Worm (Caenorhabditis elegans) whole organism, L3 larva: Measurements from ENCODE around the gene pho-14.

Experiments used
- R02D3.7 ChIP-seq: fragments of 150-350 bp; optimal IDR thresholded peaks from 2 replicates; lab custom pipeline; 2014; ENCODE audit warnings: missing biosample characterization, missing genetic modification characterization
- ZK546.5 ChIP-seq: sonication (generic microtip); optimal IDR thresholded peaks from 2 replicates; lab custom pipeline; 2017; ENCODE audit warnings: missing biosample characterization, missing genetic modification characterization
- aly-2 ChIP-seq: fragments of 150-350 bp; optimal IDR thresholded peaks from 2 replicates; lab custom pipeline; 2014; ENCODE audit warnings: missing biosample characterization, missing genetic modification characterization
- ama-1 ChIP-seq: fragments of 150-350 bp; optimal IDR thresholded peaks from 2 replicates; lab custom pipeline; 2018
- ceh-28 ChIP-seq: fragments of 150-350 bp; optimal IDR thresholded peaks from 2 replicates; lab custom pipeline; 2014; ENCODE audit warnings: missing biosample characterization, missing genetic modification reagents, missing genetic modification characterization
- ceh-82 ChIP-seq: fragments of 150-350 bp; optimal IDR thresholded peaks from 2 replicates; lab custom pipeline; 2014; ENCODE audit warnings: missing biosample characterization, missing genetic modification characterization
- daf-12 ChIP-seq: fragments of 150-350 bp; optimal IDR thresholded peaks from 2 replicates; lab custom pipeline; 2014; ENCODE audit warnings: missing biosample characterization, missing genetic modification reagents, missing genetic modification characterization
- egl-27 ChIP-seq: sonication (generic microtip); optimal IDR thresholded peaks from 4 replicates; lab custom pipeline; 2017; ENCODE audit warnings: missing biosample characterization, missing genetic modification reagents, missing genetic modification characterization
- elt-1 ChIP-seq: fragments of 150-350 bp; optimal IDR thresholded peaks from 2 replicates; lab custom pipeline; 2014; ENCODE audit warnings: missing biosample characterization, missing genetic modification characterization
- elt-2 ChIP-seq: sonication (generic microtip); optimal IDR thresholded peaks from 2 replicates; lab custom pipeline; 2016; ENCODE audit warnings: missing genetic modification reagents, mild to moderate bottlenecking, missing genetic modification characterization, missing compliant biosample characterization
- elt-3 ChIP-seq, 3 experiments: fragments of 150-350 bp in 1 of 3; sonication (generic microtip) in 2 of 3; optimal IDR thresholded peaks; 2 replicates in 2 of 3; 4 replicates in 1 of 3; lab custom pipeline; 2014 to 2017; ENCODE audit warnings: missing biosample characterization in 3 of 3, missing genetic modification characterization in 3 of 3
- eor-1 ChIP-seq, 2 experiments: fragments of 150-350 bp; optimal IDR thresholded peaks; 2 replicates each; lab custom pipeline; 2014 to 2018; ENCODE audit warnings: missing biosample characterization in 2 of 2, missing genetic modification characterization in 2 of 2
- fkh-10 ChIP-seq: sonication (generic microtip); optimal IDR thresholded peaks from 2 replicates; lab custom pipeline; 2017; ENCODE audit warnings: missing biosample characterization, missing genetic modification reagents, missing genetic modification characterization
- fkh-2 ChIP-seq: fragments of 150-350 bp; optimal IDR thresholded peaks from 2 replicates; lab custom pipeline; 2014; ENCODE audit warnings: missing biosample characterization, missing genetic modification reagents, missing genetic modification characterization
- fos-1 ChIP-seq: fragments of 150-350 bp; optimal IDR thresholded peaks from 2 replicates; lab custom pipeline; 2014; ENCODE audit warnings: missing biosample characterization, missing genetic modification characterization
- hmg-11 ChIP-seq: sonication (generic microtip); optimal IDR thresholded peaks from 2 replicates; lab custom pipeline; 2016; ENCODE audit warnings: missing genetic modification characterization, missing compliant biosample characterization
- jun-1 ChIP-seq: fragments of 150-350 bp; optimal IDR thresholded peaks from 2 replicates; lab custom pipeline; 2014; ENCODE audit warnings: missing biosample characterization, missing genetic modification reagents, missing genetic modification characterization
- lin-15B ChIP-seq: fragments of 150-350 bp; optimal IDR thresholded peaks from 2 replicates; lab custom pipeline; 2014; ENCODE audit warnings: missing biosample characterization, missing genetic modification characterization
- lin-39 ChIP-seq: fragments of 150-350 bp; optimal IDR thresholded peaks from 2 replicates; lab custom pipeline; 2018; ENCODE audit warnings: missing biosample characterization, missing genetic modification reagents, missing genetic modification characterization
- lsy-12 ChIP-seq: sonication (generic microtip); optimal IDR thresholded peaks from 2 replicates; lab custom pipeline; 2016; ENCODE audit warnings: mild to moderate bottlenecking, missing genetic modification characterization, missing compliant biosample characterization
- mml-1 ChIP-seq: fragments of 150-350 bp; sonication (generic microtip); optimal IDR thresholded peaks from 3 replicates; lab custom pipeline; 2014; ENCODE audit warnings: missing biosample characterization, missing genetic modification characterization
- nfya-1 ChIP-seq: sonication (generic microtip); optimal IDR thresholded peaks from 2 replicates; lab custom pipeline; 2017; ENCODE audit warnings: missing genetic modification characterization, mild to moderate bottlenecking, missing compliant biosample characterization, antibody characterized with exemption, moderate library complexity; ENCODE audit not compliant: insufficient read depth
- nhr-11 ChIP-seq: fragments of 150-350 bp; optimal IDR thresholded peaks from 2 replicates; lab custom pipeline; 2014; ENCODE audit warnings: missing biosample characterization, missing genetic modification characterization
- nhr-12 ChIP-seq: fragments of 150-350 bp; optimal IDR thresholded peaks from 2 replicates; lab custom pipeline; 2014; ENCODE audit warnings: missing biosample characterization, missing genetic modification characterization
- nhr-23 ChIP-seq: fragments of 150-350 bp; optimal IDR thresholded peaks from 2 replicates; lab custom pipeline; 2014; ENCODE audit warnings: missing biosample characterization, missing genetic modification reagents, missing genetic modification characterization
- nhr-237 ChIP-seq: fragments of 150-350 bp; optimal IDR thresholded peaks from 2 replicates; lab custom pipeline; 2014; ENCODE audit warnings: missing biosample characterization, missing genetic modification characterization
- nhr-25 ChIP-seq: sonication (generic microtip); optimal IDR thresholded peaks from 2 replicates; lab custom pipeline; 2017; ENCODE audit warnings: missing biosample characterization, missing genetic modification characterization
- nhr-28 ChIP-seq: fragments of 150-350 bp; optimal IDR thresholded peaks from 2 replicates; lab custom pipeline; 2014; ENCODE audit warnings: missing biosample characterization, missing genetic modification characterization
- nhr-43 ChIP-seq: sonication (generic microtip); optimal IDR thresholded peaks from 2 replicates; lab custom pipeline; 2016; ENCODE audit warnings: mild to moderate bottlenecking, missing genetic modification characterization, missing compliant biosample characterization; ENCODE audit not compliant: poor library complexity, severe bottlenecking
- nhr-67 ChIP-seq: fragments of 150-350 bp; optimal IDR thresholded peaks from 2 replicates; lab custom pipeline; 2014; ENCODE audit warnings: missing biosample characterization, missing genetic modification characterization
- nhr-76 ChIP-seq: fragments of 150-350 bp; sonication (generic microtip); optimal IDR thresholded peaks from 5 replicates; lab custom pipeline; 2014; ENCODE audit warnings: missing biosample characterization, missing genetic modification characterization
- nhr-77 ChIP-seq: fragments of 150-350 bp; optimal IDR thresholded peaks from 2 replicates; lab custom pipeline; 2014; ENCODE audit warnings: missing biosample characterization, missing genetic modification characterization
- pha-4 ChIP-seq: fragments of 150-350 bp; optimal IDR thresholded peaks from 2 replicates; lab custom pipeline; 2014; ENCODE audit warnings: missing biosample characterization, missing genetic modification reagents, missing genetic modification characterization
- pqm-1 ChIP-seq: fragments of 150-350 bp; optimal IDR thresholded peaks from 2 replicates; lab custom pipeline; 2017; ENCODE audit warnings: missing biosample characterization, missing genetic modification characterization, inconsistent platforms
- snpc-4 ChIP-seq: fragments of 150-350 bp; optimal IDR thresholded peaks from 2 replicates; lab custom pipeline; 2014; ENCODE audit warnings: missing biosample characterization, missing genetic modification characterization
- tbx-2 ChIP-seq: sonication (generic microtip); optimal IDR thresholded peaks from 2 replicates; lab custom pipeline; 2016; ENCODE audit warnings: mild to moderate bottlenecking, missing genetic modification characterization, missing compliant biosample characterization
- unc-39 ChIP-seq: sonication (generic microtip); optimal IDR thresholded peaks from 4 replicates; lab custom pipeline; 2017; ENCODE audit warnings: missing biosample characterization, missing genetic modification characterization
- unc-62 ChIP-seq: fragments of 150-350 bp; sonication (generic microtip); optimal IDR thresholded peaks from 4 replicates; lab custom pipeline; 2014; ENCODE audit warnings: missing biosample characterization, missing genetic modification reagents, missing genetic modification characterization
- zag-1 ChIP-seq: fragments of 150-350 bp; optimal IDR thresholded peaks from 2 replicates; lab custom pipeline; 2014; ENCODE audit warnings: missing biosample characterization, missing genetic modification characterization
- ztf-11 ChIP-seq: fragments of 150-350 bp; optimal IDR thresholded peaks from 2 replicates; lab custom pipeline; 2014; ENCODE audit warnings: missing biosample characterization, missing genetic modification characterization
- ztf-4 ChIP-seq: fragments of 150-350 bp; optimal IDR thresholded peaks from 2 replicates; lab custom pipeline; 2014; ENCODE audit warnings: missing biosample characterization, missing genetic modification characterization

Gene pho-14

DNA sequence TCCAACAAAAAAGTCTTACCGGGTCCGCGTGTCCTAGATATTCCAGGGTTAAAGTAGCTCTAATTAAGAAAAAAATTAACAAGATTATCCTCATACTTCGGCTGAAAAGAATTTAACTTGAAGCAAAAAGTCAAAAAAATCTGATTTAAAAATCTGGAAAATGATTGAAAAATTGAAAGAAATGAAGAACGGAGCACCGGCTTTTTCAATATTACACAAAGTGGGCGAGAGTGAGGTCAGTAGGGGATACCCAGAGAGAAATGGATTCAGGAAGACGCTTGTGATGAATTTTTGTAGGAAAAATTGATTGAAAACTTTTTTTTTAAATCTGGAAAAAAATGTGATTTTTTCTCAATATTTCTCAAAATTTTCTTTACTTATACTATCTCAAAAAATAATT is at the start of gene pho-14:
TSS of gene pho-14 (minus strand) at position 101 of the 400 bp plus-strand sequence.
- TF ChIP-seq ceh-82 (tag; lab: Kevin White, UChicago) (no peak), lin-15B (no peak), egl-27 (tag; lab: Kevin White, UChicago) (no peak), mml-1 (tag; lab: Kevin White, UChicago) (no peak), pqm-1 (tag; lab: Kevin White, UChicago) (no peak), jun-1 (tag; lab: Kevin White, UChicago) (no peak), hmg-11 (tag; lab: Kevin White, UChicago) (no peak), daf-12 (no peak), nhr-12 (tag; lab: Kevin White, UChicago) (no peak), ceh-28 (tag; lab: Kevin White, UChicago) (no peak), lsy-12 (tag; lab: Kevin White, UChicago) (no peak), nhr-76 (no peak), pha-4 (tag; lab: Kevin White, UChicago) (no peak), snpc-4 (tag; lab: Kevin White, UChicago) (no peak), fkh-2 (tag; lab: Kevin White, UChicago) (no peak), lin-39 (no peak), ama-1 (lab: Kevin White, UChicago) (no peak), zag-1 (tag; lab: Kevin White, UChicago) (no peak), unc-39 (tag; lab: Kevin White, UChicago) (no peak), elt-3 (tag; optimal IDR thresholded peaks at IDR 0.05; lab: Kevin White, UChicago) (no peak)
- TF ChIP-seq, all 47 proteins: peak for 0

DNA sequence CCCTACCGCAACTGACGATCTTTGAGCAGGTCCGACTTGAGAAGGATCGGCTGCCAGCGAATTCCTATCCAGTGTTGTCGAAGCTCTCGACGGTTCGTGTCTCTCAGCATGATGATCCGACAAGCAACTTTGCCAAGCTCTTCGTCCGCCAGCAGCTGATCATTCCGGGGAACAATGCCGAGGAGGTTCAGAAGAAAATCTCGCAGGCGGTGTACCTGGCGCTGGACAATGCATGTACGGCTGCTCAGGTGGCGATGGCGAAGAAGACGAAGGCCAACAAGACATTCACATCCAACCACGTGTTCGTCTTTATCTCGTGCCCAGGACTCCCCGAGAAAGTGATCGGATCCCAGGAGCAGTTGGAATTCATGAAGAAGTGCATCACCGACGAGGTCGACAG is 48.8 kb upstream of the pho-14 start:
- no peak for TF ChIP-seq nhr-28 (tag; lab: Kevin White, UChicago)
- TF ChIP-seq lin-39, result no peak
- no peak for TF ChIP-seq snpc-4 (tag; lab: Kevin White, UChicago)
- TF ChIP-seq nhr-11, result no peak
- no peak for TF ChIP-seq eor-1 (tag; optimal IDR thresholded peaks at IDR 0.05; lab: Kevin White, UChicago)
- no peak for TF ChIP-seq lin-15B
- TF ChIP-seq mml-1 (tag; lab: Kevin White, UChicago), result no peak
- TF ChIP-seq fkh-2 (tag; lab: Kevin White, UChicago), result no peak
- TF ChIP-seq ceh-82 (tag; lab: Kevin White, UChicago), result no peak
- TF ChIP-seq nhr-67 (tag; lab: Kevin White, UChicago), result no peak
- TF ChIP-seq ZK546.5 (tag; lab: Kevin White, UChicago), result no peak
- no peak for TF ChIP-seq elt-1 (tag; lab: Kevin White, UChicago)
- TF ChIP-seq daf-12, result no peak
- TF ChIP-seq fkh-10 (GFP tag; lab: Kevin White, UChicago), result no peak
- TF ChIP-seq ama-1 (lab: Kevin White, UChicago), result no peak
- no peak for TF ChIP-seq nhr-237 (tag; lab: Kevin White, UChicago)
- no peak for TF ChIP-seq elt-3 (tag; optimal IDR thresholded peaks at IDR 0.05; lab: Kevin White, UChicago)
- no peak for TF ChIP-seq ztf-4 (tag; lab: Kevin White, UChicago)
- TF ChIP-seq ceh-28 (tag; lab: Kevin White, UChicago), result no peak

DNA sequence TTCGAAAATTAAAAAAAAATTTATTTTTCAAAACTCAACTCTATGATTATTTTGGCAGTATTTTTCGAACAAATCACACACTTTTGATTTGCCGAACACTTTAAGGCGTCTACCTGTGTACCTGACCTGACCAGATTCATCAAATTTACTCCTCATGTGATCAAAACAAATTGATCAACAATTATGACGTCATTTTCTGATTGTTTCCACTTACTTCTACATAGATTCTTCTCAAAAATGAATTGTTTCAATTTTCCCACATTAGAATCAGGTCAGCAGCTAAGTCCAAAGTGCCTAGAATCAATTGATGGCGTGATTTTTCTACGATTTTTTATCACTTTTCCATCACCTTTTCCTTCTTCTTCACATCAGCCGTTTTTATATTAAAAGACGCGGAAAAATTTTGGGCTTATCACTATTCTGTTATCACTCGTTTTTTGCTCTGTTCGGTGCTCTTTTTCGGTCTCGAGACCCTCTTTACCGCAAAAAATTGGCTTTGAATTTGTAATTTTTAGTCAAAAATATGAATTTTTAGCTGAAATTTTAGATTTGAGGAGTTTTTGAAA is 42.6 kb upstream of the pho-14 start:
- TF ChIP-seq lin-15B (no peak), nhr-237 (tag; lab: Kevin White, UChicago) (no peak), snpc-4 (tag; lab: Kevin White, UChicago) (no peak), fos-1 (tag; lab: Kevin White, UChicago) (no peak), ZK546.5 (tag; lab: Kevin White, UChicago) (no peak), nhr-43 (peak; percentile 65), elt-2 (tag; lab: Kevin White, UChicago) (peak; percentile 76), jun-1 (tag; lab: Kevin White, UChicago) (no peak), egl-27 (tag; lab: Kevin White, UChicago) (no peak), ceh-28 (tag; lab: Kevin White, UChicago) (no peak), unc-39 (tag; lab: Kevin White, UChicago) (no peak), nhr-28 (tag; lab: Kevin White, UChicago) (no peak), nhr-67 (tag; lab: Kevin White, UChicago) (no peak), R02D3.7 (no peak), nhr-76 (no peak), nfya-1 (tag; lab: Kevin White, UChicago) (no peak), nhr-77 (tag; lab: Kevin White, UChicago) (no peak), nhr-25 (no peak), fkh-10 (GFP tag; lab: Kevin White, UChicago) (no peak), ceh-82 (tag; lab: Kevin White, UChicago) (no peak), pqm-1 (tag; lab: Kevin White, UChicago) (peak; percentile 64), aly-2 (tag; lab: Kevin White, UChicago) (no peak), daf-12 (no peak), hmg-11 (tag; lab: Kevin White, UChicago) (no peak), eor-1 (tag; optimal IDR thresholded peaks at IDR 0.05; lab: Kevin White, UChicago) (no peak), nhr-23 (peak; percentile 29), fkh-2 (tag; lab: Kevin White, UChicago) (no peak), unc-62 (no peak), nhr-12 (tag; lab: Kevin White, UChicago) (no peak), lsy-12 (tag; lab: Kevin White, UChicago) (no peak), nhr-11 (no peak), ztf-11 (tag; lab: Kevin White, UChicago) (no peak), tbx-2 (no peak), pha-4 (tag; lab: Kevin White, UChicago) (no peak)
